Worm (Caenorhabditis elegans): ENCODE measurements around the gene T24A6.16.
A peak's percentile ranks its signal among the peaks of the same experiment; 100 is the strongest.

T24A6.16 gene

ce11 chrV:3582671-3583070 is 19.9 kb upstream of the T24A6.16 start:
- TF ChIP-seq ZK546.5 (tag; optimal IDR thresholded peaks at IDR 0.05) (no peak), elt-3 (tag; optimal IDR thresholded peaks at IDR 0.05) (no peak), elt-2 (tag; optimal IDR thresholded peaks at IDR 0.05) (no peak), elt-1 (tag; optimal IDR thresholded peaks at IDR 0.05) (no peak), ztf-4 (tag; optimal IDR thresholded peaks at IDR 0.05) (no peak), eor-1 (tag; optimal IDR thresholded peaks at IDR 0.05) (no peak), unc-39 (tag; optimal IDR thresholded peaks at IDR 0.05) (no peak), zag-1 (tag; optimal IDR thresholded peaks at IDR 0.05) (no peak), nfya-1 (tag; optimal IDR thresholded peaks at IDR 0.05; ENCODE audit: insufficient read depth) (no peak), lin-39 (tag; optimal IDR thresholded peaks at IDR 0.05) (no peak)

- TF ChIP-seq nfya-1 (tag; optimal IDR thresholded peaks at IDR 0.05; ENCODE audit: insufficient read depth) (peak; percentile 34), mml-1 (tag; optimal IDR thresholded peaks at IDR 0.05) (no peak), nhr-43 (tag; optimal IDR thresholded peaks at IDR 0.05; ENCODE audit: poor library complexity, severe bottlenecking) (peak; percentile 60), ama-1 (optimal IDR thresholded peaks at IDR 0.05) (no peak), tbx-2 (tag; optimal IDR thresholded peaks at IDR 0.05) (no peak), sea-2 (GFP tag; optimal IDR thresholded peaks at IDR 0.05) (no peak), elt-2 (tag; optimal IDR thresholded peaks at IDR 0.05) (peak; percentile 6), R02D3.7 (tag; optimal IDR thresholded peaks at IDR 0.05) (no peak)
These were observed 19.4 kb upstream of the T24A6.16 start for ce11 chrV:3582086-3582485.

DNA sequence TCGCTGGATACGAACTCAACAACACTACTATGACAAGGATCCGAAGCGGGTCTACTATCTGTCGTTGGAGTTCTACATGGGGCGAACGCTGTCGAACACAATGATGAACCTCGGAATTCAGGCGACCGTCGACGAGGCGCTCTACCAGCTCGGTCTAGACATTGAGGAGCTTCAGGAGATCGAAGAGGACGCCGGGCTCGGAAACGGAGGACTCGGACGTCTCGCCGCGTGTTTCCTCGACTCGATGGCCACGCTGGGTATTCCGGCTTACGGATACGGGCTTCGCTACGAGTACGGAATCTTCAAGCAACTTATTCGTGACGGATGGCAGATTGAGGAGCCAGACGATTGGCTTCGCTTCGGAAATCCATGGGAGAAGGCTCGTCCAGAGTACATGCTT is 18.9 kb upstream of the T24A6.16 start:
- TF ChIP-seq nhr-77 (tag; optimal IDR thresholded peaks at IDR 0.05) (no peak), nhr-43 (tag; optimal IDR thresholded peaks at IDR 0.05; ENCODE audit: poor library complexity, severe bottlenecking) (no peak), unc-62 (GFP tag; optimal IDR thresholded peaks at IDR 0.05) (no peak), ama-1 (optimal IDR thresholded peaks at IDR 0.05) (no peak), sea-2 (GFP tag; optimal IDR thresholded peaks at IDR 0.05) (no peak), ztf-4 (tag; optimal IDR thresholded peaks at IDR 0.05) (no peak), elt-2 (tag; optimal IDR thresholded peaks at IDR 0.05) (no peak), snpc-4 (tag; optimal IDR thresholded peaks at IDR 0.05) (no peak), daf-12 (tag; optimal IDR thresholded peaks at IDR 0.05) (no peak), lin-15B (tag; optimal IDR thresholded peaks at IDR 0.05) (no peak), pha-4 (tag; optimal IDR thresholded peaks at IDR 0.05) (no peak), nhr-28 (tag; optimal IDR thresholded peaks at IDR 0.05) (no peak), nhr-25 (tag; optimal IDR thresholded peaks at IDR 0.05) (no peak)

DNA sequence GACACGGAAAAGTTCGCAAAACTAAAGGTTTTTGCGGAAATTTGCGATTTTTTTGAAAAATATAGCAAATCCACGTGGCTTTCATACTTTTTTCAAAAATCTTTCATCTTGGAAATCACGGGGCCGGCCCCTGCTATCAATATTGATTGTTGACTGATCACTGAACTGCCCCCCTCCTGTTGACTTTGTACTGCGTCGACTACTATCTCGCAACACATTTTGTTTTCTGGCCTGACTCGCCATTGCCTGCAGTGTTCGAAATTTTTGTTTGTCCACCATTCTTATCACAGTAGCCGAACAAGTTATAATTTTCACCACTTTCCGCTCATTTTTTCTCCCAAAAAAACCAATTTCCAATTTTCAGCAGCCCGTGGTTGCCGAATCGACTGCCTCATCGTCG is 18.3 kb upstream of the T24A6.16 start:
- peak; percentile 66 for TF ChIP-seq pha-4 (tag; optimal IDR thresholded peaks at IDR 0.05)
- TF ChIP-seq zag-1 (tag; optimal IDR thresholded peaks at IDR 0.05) = no peak

DNA sequence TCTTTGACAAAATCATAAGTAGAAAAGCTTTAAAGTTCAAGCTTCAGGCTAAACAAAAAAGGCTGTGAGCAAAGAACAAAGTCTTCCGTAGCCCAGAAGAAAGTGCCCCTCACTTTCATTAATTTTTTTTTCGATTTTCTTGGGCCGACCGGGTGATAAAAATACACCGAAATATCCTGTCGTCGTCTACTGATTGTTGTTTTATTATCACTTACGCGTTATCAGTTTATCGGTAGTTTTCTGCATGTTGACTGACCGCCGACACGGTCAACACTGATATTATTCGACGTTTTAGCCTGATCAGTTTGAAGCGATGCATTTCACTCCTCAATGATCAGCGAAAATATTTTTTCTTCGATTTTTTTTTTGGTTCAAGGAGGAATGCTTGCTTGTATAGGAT is 17.7 kb upstream of the T24A6.16 start:
- TF ChIP-seq nhr-67 (tag; optimal IDR thresholded peaks at IDR 0.05) (no peak), lin-15B (tag; optimal IDR thresholded peaks at IDR 0.05) (no peak), pqm-1 (tag; optimal IDR thresholded peaks at IDR 0.05) (peak; percentile 60), nhr-76 (tag; optimal IDR thresholded peaks at IDR 0.05) (no peak), zag-1 (tag; optimal IDR thresholded peaks at IDR 0.05) (no peak), unc-39 (tag; optimal IDR thresholded peaks at IDR 0.05) (no peak), elt-2 (tag; optimal IDR thresholded peaks at IDR 0.05) (peak; percentile 76), jun-1 (tag; optimal IDR thresholded peaks at IDR 0.05) (no peak), tbx-2 (tag; optimal IDR thresholded peaks at IDR 0.05) (no peak), nhr-25 (tag; optimal IDR thresholded peaks at IDR 0.05) (no peak), ceh-28 (tag; optimal IDR thresholded peaks at IDR 0.05) (no peak), nhr-28 (tag; optimal IDR thresholded peaks at IDR 0.05) (no peak), mml-1 (tag; optimal IDR thresholded peaks at IDR 0.05) (no peak), snpc-4 (tag; optimal IDR thresholded peaks at IDR 0.05) (no peak), pha-4 (tag; optimal IDR thresholded peaks at IDR 0.05) (peak; percentile 2), fkh-10 (GFP tag; optimal IDR thresholded peaks at IDR 0.05) (no peak)

ce11 chrV:3579795-3580194 is 17.1 kb upstream of the T24A6.16 start:
- TF ChIP-seq ama-1 (optimal IDR thresholded peaks at IDR 0.05) = peak; percentile 45
- TF ChIP-seq lin-39 (tag; optimal IDR thresholded peaks at IDR 0.05) = peak; percentile 36
- TF ChIP-seq unc-62 (GFP tag; optimal IDR thresholded peaks at IDR 0.05) = no peak
- TF ChIP-seq nhr-25 (tag; optimal IDR thresholded peaks at IDR 0.05) = no peak
- TF ChIP-seq pha-4 (tag; optimal IDR thresholded peaks at IDR 0.05) = peak; percentile 63
- TF ChIP-seq elt-2 (tag; optimal IDR thresholded peaks at IDR 0.05) = peak; percentile 37
- no peak for TF ChIP-seq egl-5 (tag; optimal IDR thresholded peaks at IDR 0.05)
- TF ChIP-seq nhr-23 (tag; optimal IDR thresholded peaks at IDR 0.05) = peak; percentile 50
- no peak for TF ChIP-seq aly-2 (tag; optimal IDR thresholded peaks at IDR 0.05)
- no peak for TF ChIP-seq nhr-237 (tag; optimal IDR thresholded peaks at IDR 0.05)
- peak; percentile 13 for TF ChIP-seq snpc-4 (tag; optimal IDR thresholded peaks at IDR 0.05)
- TF ChIP-seq eor-1 (tag; optimal IDR thresholded peaks at IDR 0.05) = no peak
- TF ChIP-seq nfya-1 (tag; optimal IDR thresholded peaks at IDR 0.05; ENCODE audit: insufficient read depth) = peak; percentile 60
- TF ChIP-seq ztf-11 (tag; optimal IDR thresholded peaks at IDR 0.05) = no peak
- peak; percentile 25 for TF ChIP-seq mdl-1 (tag; optimal IDR thresholded peaks at IDR 0.05)
- peak; percentile 74 for TF ChIP-seq hmg-11 (tag; optimal IDR thresholded peaks at IDR 0.05)
- TF ChIP-seq lin-15B (tag; optimal IDR thresholded peaks at IDR 0.05) = peak; percentile 97
- TF ChIP-seq nhr-43 (tag; optimal IDR thresholded peaks at IDR 0.05; ENCODE audit: poor library complexity, severe bottlenecking) = peak; percentile 26
